Worm (Caenorhabditis elegans): ENCODE results near the gene Y43F8B.29.

- TF ChIP-seq ceh-9 (tag; optimal IDR thresholded peaks at IDR 0.05), result no peak
- TF ChIP-seq aly-2 (tag; optimal IDR thresholded peaks at IDR 0.05), result no peak
- peak; percentile 45 for TF ChIP-seq snpc-4 (tag; optimal IDR thresholded peaks at IDR 0.05)
- TF ChIP-seq ztf-11 (tag; optimal IDR thresholded peaks at IDR 0.05), result no peak
These were observed 31.2 kb downstream of the Y43F8B.29 start for ce11 chrV:19522551-19523137.
